Worm (Caenorhabditis elegans): ENCODE data around the gene K09H11.9.

K09H11.9 gene

ce11 chrV:5666036-5666729, 50.2 kb downstream of the K09H11.9 start, which contains the start of gene C14C11.7:
Gene C14C11.7, minus strand, starts transcription at chrV:5666086.
- TF ChIP-seq zip-8 (tag; optimal IDR thresholded peaks at IDR 0.05) = no peak
- TF ChIP-seq sem-2 (GFP tag; optimal IDR thresholded peaks at IDR 0.05) = no peak
- no peak for TF ChIP-seq ham-2 (GFP tag; optimal IDR thresholded peaks at IDR 0.05)
- TF ChIP-seq ztf-11 (tag; optimal IDR thresholded peaks at IDR 0.05) = no peak
- TF ChIP-seq nhr-237 (tag; optimal IDR thresholded peaks at IDR 0.05) = no peak
- no peak for TF ChIP-seq nhr-2 (tag; optimal IDR thresholded peaks at IDR 0.05)
- no peak for TF ChIP-seq ces-1 (GFP tag; optimal IDR thresholded peaks at IDR 0.05)
- TF ChIP-seq unc-120 (tag; optimal IDR thresholded peaks at IDR 0.05; ENCODE audit: poor library complexity, severe bottlenecking) = no peak

All from whole organism, mixed stage, embryonic.